Fruit fly (Drosophila melanogaster): ENCODE results near the gene CG14891.
A peak's percentile ranks its signal among the peaks of the same experiment; 100 is the strongest.

CG14891 gene

DNA sequence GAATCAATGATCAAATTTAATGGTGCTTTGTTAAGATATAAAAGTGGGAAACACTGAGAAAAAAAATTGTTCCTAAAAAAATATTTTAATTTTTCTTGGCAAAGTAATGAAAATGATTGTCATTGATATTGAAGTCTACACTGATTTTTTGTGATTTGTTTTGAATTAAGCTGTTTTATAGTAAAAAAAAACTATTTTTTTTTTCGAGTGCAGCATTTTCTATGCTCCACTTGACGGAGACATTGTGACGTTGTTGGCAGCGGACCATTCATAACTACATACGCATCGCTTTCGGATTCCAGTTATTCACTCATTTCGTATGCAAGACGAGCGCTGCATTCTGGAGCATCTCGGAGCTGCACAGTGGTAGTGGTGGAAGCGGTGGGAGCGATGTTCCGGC is 47.1 kb upstream of the CG14891 start (continued):
- TF ChIP-seq CG13894 (tag; optimal IDR thresholded peaks at IDR 0.05), result no peak
- TF ChIP-seq CG5180 (GFP tag; optimal IDR thresholded peaks at IDR 0.05), result no peak
- TF ChIP-seq crp (GFP tag; optimal IDR thresholded peaks at IDR 0.05), result no peak
- 0 out of 3 replicates have a peak, but pooled peaks have one; percentile 15 for TF ChIP-seq CG2889 (GFP tag; IDR thresholded peaks at IDR 0.05)
- TF ChIP-seq oc (tag; optimal IDR thresholded peaks at IDR 0.05), result peak; percentile 64
- no peak for TF ChIP-seq klu (GFP tag; IDR thresholded peaks at IDR 0.05)
- TF ChIP-seq gt (GFP tag; IDR thresholded peaks at IDR 0.05), result peak; percentile 14; the same call in 1 of the 2 replicates
- peak; percentile 98 for TF ChIP-seq sens (GFP tag)
- peak; percentile 10 for TF ChIP-seq zf30C (GFP tag; optimal IDR thresholded peaks at IDR 0.05)
- no peak for TF ChIP-seq CG12942 (GFP tag; optimal IDR thresholded peaks at IDR 0.05)
- no peak for TF ChIP-seq CG42726 (GFP tag; IDR thresholded peaks at IDR 0.05; ENCODE audit: partially characterized antibody)
- TF ChIP-seq CG1792 (GFP tag; optimal IDR thresholded peaks at IDR 0.05), result peak; percentile 42
- peak in 1 of 2 experiments; percentile 86 for TF ChIP-seq bsh (GFP tag; optimal IDR thresholded peaks at IDR 0.05)
- peak; percentile 11 for TF ChIP-seq CG17385 (GFP tag; optimal IDR thresholded peaks at IDR 0.05)
- TF ChIP-seq jing (GFP tag; optimal IDR thresholded peaks at IDR 0.05), result peak; percentile 33
- TF ChIP-seq Hand (GFP tag; optimal IDR thresholded peaks at IDR 0.05), result no peak
- peak; percentile 91 for TF ChIP-seq ara (GFP tag; IDR thresholded peaks at IDR 0.05)
- TF ChIP-seq CG3163 (GFP tag; optimal IDR thresholded peaks at IDR 0.05), result no peak
- no peak for TF ChIP-seq Atf6 (GFP tag; IDR thresholded peaks at IDR 0.05)
- TF ChIP-seq CG1832 (GFP tag; optimal IDR thresholded peaks at IDR 0.05), result no peak
- TF ChIP-seq exex (tag; optimal IDR thresholded peaks at IDR 0.05), result peak; percentile 5
- peak; percentile 12 for TF ChIP-seq Dek (tag; optimal IDR thresholded peaks at IDR 0.05)
- no peak for TF ChIP-seq CG12219 (GFP tag; optimal IDR thresholded peaks at IDR 0.05)
- TF ChIP-seq CG13624 (GFP tag; optimal IDR thresholded peaks at IDR 0.05), result peak; percentile 14
- no peak for TF ChIP-seq CG10431 (GFP tag; optimal IDR thresholded peaks at IDR 0.05)
- TF ChIP-seq unc-4 (GFP tag; IDR thresholded peaks at IDR 0.05; ENCODE audit: partially characterized antibody), result no peak
- no peak for TF ChIP-seq en (GFP tag; optimal IDR thresholded peaks at IDR 0.05)
- peak; percentile 5 for TF ChIP-seq jumu (GFP tag; optimal IDR thresholded peaks at IDR 0.05)
- no peak for TF ChIP-seq CG11723 (GFP tag; optimal IDR thresholded peaks at IDR 0.05)
- TF ChIP-seq gem (tag; optimal IDR thresholded peaks at IDR 0.05), result peak; percentile 89
- TF ChIP-seq Dip3 (GFP tag; optimal IDR thresholded peaks at IDR 0.05), result no peak
- TF ChIP-seq Hr51 (GFP tag; optimal IDR thresholded peaks at IDR 0.05), result peak in 1 of 2 experiments; percentile 66
- no peak for TF ChIP-seq vfl (GFP tag; optimal IDR thresholded peaks at IDR 0.05)
- no peak for TF ChIP-seq odd (GFP tag; optimal IDR thresholded peaks at IDR 0.05)
- TF ChIP-seq NC2α (GFP tag; optimal IDR thresholded peaks at IDR 0.05), result no peak
- no peak for TF ChIP-seq org-1 (GFP tag; optimal IDR thresholded peaks at IDR 0.05)
- TF ChIP-seq ems (GFP tag; optimal IDR thresholded peaks at IDR 0.05), result peak; percentile 51
- TF ChIP-seq tio (GFP tag; optimal IDR thresholded peaks at IDR 0.05), result no peak
- peak; percentile 26 for TF ChIP-seq CG12299 (tag; optimal IDR thresholded peaks at IDR 0.05)
- no peak for TF ChIP-seq Dfd (GFP tag; optimal IDR thresholded peaks at IDR 0.05)
- no peak for TF ChIP-seq CG3847 (GFP tag; IDR thresholded peaks at IDR 0.05)
- no peak for TF ChIP-seq pan (optimal IDR thresholded peaks at IDR 0.05)
- peak in 1 of 2 experiments; percentile 74 for TF ChIP-seq pan (GFP tag; optimal IDR thresholded peaks at IDR 0.05 in 1 of 2, IDR thresholded peaks at IDR 0.05 in 1 of 2)
- peak; percentile 48 for TF ChIP-seq btn (GFP tag; optimal IDR thresholded peaks at IDR 0.05)
- peak; percentile 79 for TF ChIP-seq Asciz (GFP tag; optimal IDR thresholded peaks at IDR 0.05)
- TF ChIP-seq NC2β (GFP tag; optimal IDR thresholded peaks at IDR 0.05), result peak; percentile 35
- TF ChIP-seq CG2202 (tag; optimal IDR thresholded peaks at IDR 0.05), result no peak
- no peak; the same call in 1 of the 2 replicates for TF ChIP-seq E2f2 (GFP tag; IDR thresholded peaks at IDR 0.05)
- TF ChIP-seq peb (GFP tag; IDR thresholded peaks at IDR 0.05), result peak; percentile 58; the same call in 1 of the 2 replicates
- TF ChIP-seq ken (GFP tag; IDR thresholded peaks at IDR 0.05), result peak; percentile 54; the same call in 1 of the 3 replicates
- no peak for TF ChIP-seq CG7786 (GFP tag; optimal IDR thresholded peaks at IDR 0.05)

All from whole organism, embryonic.